Fruit fly (Drosophila melanogaster): ENCODE results near the gene CG31674.
A peak's percentile ranks its signal among the peaks of the same experiment; 100 is the strongest.

The CG31674 gene

DNA sequence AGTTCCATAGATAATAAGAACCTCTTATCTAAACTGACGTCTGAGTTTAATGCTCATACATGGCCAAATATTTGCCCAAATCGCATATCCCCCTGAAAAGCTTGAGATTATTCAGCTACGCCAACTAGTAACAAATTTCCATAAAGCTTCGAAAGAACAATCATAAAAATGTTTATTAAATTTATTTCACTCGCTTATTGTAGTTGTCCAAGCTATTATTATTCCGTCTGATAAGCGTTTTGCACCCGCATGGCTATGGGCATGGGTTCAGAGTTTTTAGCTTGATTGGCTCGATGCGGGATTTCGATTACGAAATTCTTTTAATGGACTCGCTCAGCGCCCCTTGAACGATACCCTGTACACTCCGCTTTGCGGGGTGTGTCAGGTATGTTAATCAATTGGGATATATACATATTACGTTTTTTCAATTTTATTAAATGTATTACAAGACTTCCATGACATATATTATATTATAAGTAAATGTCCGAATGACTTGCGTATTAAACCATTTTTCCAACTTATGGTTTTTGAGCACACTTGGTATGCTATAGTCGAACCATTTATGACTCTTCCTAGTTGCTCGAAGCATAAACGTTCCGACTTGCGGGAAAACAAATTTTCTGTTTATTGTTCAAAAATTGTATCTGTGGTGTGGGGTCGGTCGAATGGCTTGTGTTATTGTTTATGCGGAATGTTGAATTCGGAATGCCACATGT lies 25.3 kb upstream of the CG31674 start (continued):
- TF ChIP-seq TFAM (GFP tag; optimal IDR thresholded peaks at IDR 0.05): peak; percentile 71
- peak; percentile 87 for TF ChIP-seq ssp (GFP tag; IDR thresholded peaks at IDR 0.05)
- peak; percentile 91 for TF ChIP-seq CG10654 (GFP tag; optimal IDR thresholded peaks at IDR 0.05)
- peak; percentile 89 for TF ChIP-seq scrt (GFP tag; optimal IDR thresholded peaks at IDR 0.05)
- no peak for TF ChIP-seq CG8478 (optimal IDR thresholded peaks at IDR 0.05)
- TF ChIP-seq usp (GFP tag; optimal IDR thresholded peaks at IDR 0.05): no peak
- TF ChIP-seq sens-2 (GFP tag; IDR thresholded peaks at IDR 0.05): peak; percentile 74
- TF ChIP-seq Fer3 (tag; optimal IDR thresholded peaks at IDR 0.05): peak; percentile 97
- TF ChIP-seq CG1233 (GFP tag; optimal IDR thresholded peaks at IDR 0.05): peak; percentile 92
- peak; percentile 81 for TF ChIP-seq Deaf1 (tag; optimal IDR thresholded peaks at IDR 0.05)
- peak; percentile 70 for TF ChIP-seq CG7963 (GFP tag; IDR thresholded peaks at IDR 0.05; ENCODE audit: partially characterized antibody)
- TF ChIP-seq sc (optimal IDR thresholded peaks at IDR 0.05): no peak
- TF ChIP-seq sc (GFP tag; optimal IDR thresholded peaks at IDR 0.05): peak; percentile 91
- TF ChIP-seq Pdp1 (GFP tag; optimal IDR thresholded peaks at IDR 0.05): peak; percentile 64 to 83
- TF ChIP-seq Max (GFP tag; optimal IDR thresholded peaks at IDR 0.05): peak; percentile 88
- TF ChIP-seq CG10462 (GFP tag; optimal IDR thresholded peaks at IDR 0.05): peak; percentile 87
- peak; percentile 84 for TF ChIP-seq CG16813 (GFP tag; IDR thresholded peaks at IDR 0.05; ENCODE audit: partially characterized antibody)
- peak; percentile 92 for TF ChIP-seq CG34376 (GFP tag; optimal IDR thresholded peaks at IDR 0.05)
- peak; percentile 72; the same call in 1 of the 2 replicates for TF ChIP-seq CG16779 (GFP tag; IDR thresholded peaks at IDR 0.05)
- peak; percentile 73 for TF ChIP-seq CG7786 (GFP tag; optimal IDR thresholded peaks at IDR 0.05)
- TF ChIP-seq Sox102F (GFP tag; optimal IDR thresholded peaks at IDR 0.05): peak; percentile 97
- TF ChIP-seq pzg (GFP tag; optimal IDR thresholded peaks at IDR 0.05): peak; percentile 22
- peak; percentile 96 for TF ChIP-seq HHEX (GFP tag; optimal IDR thresholded peaks at IDR 0.05)
- TF ChIP-seq CG4854 (GFP tag; optimal IDR thresholded peaks at IDR 0.05): peak; percentile 89
- peak; percentile 92 for TF ChIP-seq CrebB (tag; optimal IDR thresholded peaks at IDR 0.05)
- TF ChIP-seq CG18764 (GFP tag; optimal IDR thresholded peaks at IDR 0.05): peak; percentile 88
- peak; percentile 87 for TF ChIP-seq Poxn (GFP tag; IDR thresholded peaks at IDR 0.05)
- peak; percentile 84; the same call in 2 of the 3 replicates for TF ChIP-seq CG2199 (GFP tag; IDR thresholded peaks at IDR 0.05)
- TF ChIP-seq ranshi (GFP tag; IDR thresholded peaks at IDR 0.05): peak; percentile 93
- peak; percentile 95 for TF ChIP-seq CG10366 (GFP tag; IDR thresholded peaks at IDR 0.05)
- TF ChIP-seq Xbp1 (GFP tag; optimal IDR thresholded peaks at IDR 0.05): peak; percentile 95
- peak; percentile 61 for TF ChIP-seq CG8089 (GFP tag; optimal IDR thresholded peaks at IDR 0.05)
- peak; percentile 92 for TF ChIP-seq nau (GFP tag; optimal IDR thresholded peaks at IDR 0.05)
- TF ChIP-seq ERR (GFP tag; optimal IDR thresholded peaks at IDR 0.05): peak; percentile 43
- TF ChIP-seq Rfx (GFP tag; IDR thresholded peaks at IDR 0.05): peak; percentile 97
- peak; percentile 84 for TF ChIP-seq CG6654 (GFP tag; optimal IDR thresholded peaks at IDR 0.05)
- TF ChIP-seq ash1 (GFP tag; optimal IDR thresholded peaks at IDR 0.05): peak; percentile 68
- peak in 1 of 2 experiments; percentile 54 for TF ChIP-seq insv (GFP tag; optimal IDR thresholded peaks at IDR 0.05)
- peak; percentile 33 for TF ChIP-seq CG12744 (GFP tag; optimal IDR thresholded peaks at IDR 0.05)
- TF ChIP-seq CG12391 (tag; optimal IDR thresholded peaks at IDR 0.05): peak; percentile 97
- TF ChIP-seq sd (tag; optimal IDR thresholded peaks at IDR 0.05): peak; percentile 93
- TF ChIP-seq CG8359 (GFP tag; optimal IDR thresholded peaks at IDR 0.05; ENCODE audit: borderline replicate concordance): peak; percentile 84
- TF ChIP-seq CG14860 (GFP tag; IDR thresholded peaks at IDR 0.05; ENCODE audit: partially characterized antibody): peak; percentile 87
- TF ChIP-seq lab (GFP tag; optimal IDR thresholded peaks at IDR 0.05): peak; percentile 98
- TF ChIP-seq hth (optimal IDR thresholded peaks at IDR 0.05): no peak
- TF ChIP-seq CG5953 (GFP tag; IDR thresholded peaks at IDR 0.05): peak; percentile 91
- peak; percentile 94 for TF ChIP-seq NfI (GFP tag; optimal IDR thresholded peaks at IDR 0.05)
- TF ChIP-seq CG17359 (tag; optimal IDR thresholded peaks at IDR 0.05): peak; percentile 97
- TF ChIP-seq CG6254 (GFP tag; optimal IDR thresholded peaks at IDR 0.05): peak; percentile 88

Measured in whole organism, embryonic.